Worm (Caenorhabditis elegans) whole organism, L4 larva: ENCODE results near the gene ZC190.5.

Source experiments
- Y75B8A.6 ChIP-seq: fragments of 200-800 bp; sonication (Bioruptor generic); IDR thresholded peaks from 2 replicates; pipeline ENCODE4 v1.3.6; 2022; ENCODE audit warnings: missing genetic modification reagents, missing genetic modification characterization, missing compliant biosample characterization
- ces-1 ChIP-seq: fragments of 150-350 bp; sonication (generic microtip); optimal IDR thresholded peaks from 4 replicates; lab custom pipeline; 2014; ENCODE audit warnings: missing biosample characterization, missing genetic modification reagents, missing genetic modification characterization
- dmd-8 ChIP-seq: fragments of 200-800 bp; sonication (Bioruptor generic); IDR thresholded peaks from 2 replicates; pipeline ENCODE4 v1.3.6; 2022; ENCODE audit warnings: missing genetic modification characterization, missing compliant biosample characterization
- jun-1 ChIP-seq: fragments of 150-350 bp; optimal IDR thresholded peaks from 2 replicates; lab custom pipeline; 2014; ENCODE audit warnings: missing biosample characterization, missing genetic modification reagents, missing genetic modification characterization
- lsy-2 ChIP-seq, 2 experiments: fragments of 150-350 bp in 1 of 2; sonication (generic microtip) in 1 of 2; optimal IDR thresholded peaks; 2 replicates each; lab custom pipeline; 2014 to 2017; ENCODE audit warnings: missing biosample characterization in 2 of 2, missing genetic modification characterization in 2 of 2
- nhr-10 ChIP-seq: fragments of 150-350 bp; optimal IDR thresholded peaks from 2 replicates; lab custom pipeline; 2014; ENCODE audit warnings: missing biosample characterization, missing genetic modification characterization
- nhr-237 ChIP-seq: sonication (generic microtip); optimal IDR thresholded peaks from 2 replicates; lab custom pipeline; 2017; ENCODE audit warnings: missing biosample characterization, missing genetic modification characterization
- nhr-76 ChIP-seq: fragments of 150-350 bp; optimal IDR thresholded peaks from 2 replicates; lab custom pipeline; 2014; ENCODE audit warnings: missing biosample characterization, missing genetic modification characterization
- php-3 ChIP-seq: fragments of 200-800 bp; sonication (Bioruptor generic); IDR thresholded peaks from 2 replicates; pipeline ENCODE4 v1.3.6; 2022; ENCODE audit warnings: missing genetic modification reagents, missing genetic modification characterization, missing compliant biosample characterization
- snpc-4 ChIP-seq: fragments of 150-350 bp; optimal IDR thresholded peaks from 2 replicates; lab custom pipeline; 2014; ENCODE audit warnings: missing biosample characterization, missing genetic modification characterization
- unc-39 ChIP-seq: sonication (generic microtip); optimal IDR thresholded peaks from 2 replicates; lab custom pipeline; 2017; ENCODE audit warnings: missing biosample characterization, missing genetic modification characterization
- unc-62 ChIP-seq, 3 experiments: fragments of 150-350 bp in 1 of 3; sonication (generic microtip); optimal IDR thresholded peaks in 2 of 3; peaks in 1 of 3; 1 replicate in 1 of 3; 2 replicates in 2 of 3; lab custom pipeline; 2014 to 2017; ENCODE audit warnings: missing biosample characterization in 3 of 3, missing genetic modification characterization in 3 of 3, missing genetic modification reagents in 3 of 3, missing genotype in 1 of 3
- zip-11 ChIP-seq: fragments of 200-800 bp; sonication (Bioruptor generic); IDR thresholded peaks from 2 replicates; pipeline ENCODE4 v1.3.6; 2022; ENCODE audit warnings: missing genetic modification characterization, missing compliant biosample characterization

ce11 chrV:8643093-8643492 lies 30.3 kb downstream of the ZC190.5 start, which contains the start of gene asp-13:
- TF ChIP-seq unc-39 (tag; lab: Kevin White, UChicago) (no peak), zip-11 (GFP tag; lab: Robert Waterston, UW) (no peak), php-3 (GFP tag; lab: Robert Waterston, UW) (no peak), lsy-2 (tag; optimal IDR thresholded peaks at IDR 0.05; lab: Kevin White, UChicago) (no peak), jun-1 (tag; lab: Kevin White, UChicago) (no peak), nhr-10 (no peak), Y75B8A.6 (GFP tag; lab: Robert Waterston, UW) (no peak), unc-62 (GFP tag; optimal IDR thresholded peaks at IDR 0.05 in 1 of 2; lab: Kevin White, UChicago) (peak in 1 of 2 experiments; percentile 30), unc-62 (tag; optimal IDR thresholded peaks at IDR 0.05; lab: Kevin White, UChicago) (no peak), ces-1 (GFP tag; lab: Kevin White, UChicago) (no peak), nhr-237 (no peak), snpc-4 (tag; lab: Kevin White, UChicago) (no peak), dmd-8 (GFP tag; lab: Robert Waterston, UW) (no peak), nhr-76 (tag; lab: Kevin White, UChicago) (no peak)
